Fruit fly (Drosophila melanogaster): ENCODE data around the gene CG5906.

CG5906 gene

dm6 chr3L:11822446-11823334 is 48.4 kb downstream of the CG5906 start, which contains the start of gene RpL10Ab (continued):
- TF ChIP-seq BtbVII (GFP tag; optimal IDR thresholded peaks at IDR 0.05): peak; percentile 68
- no peak for TF ChIP-seq Hmx (GFP tag; optimal IDR thresholded peaks at IDR 0.05)
- peak; percentile 72 for TF ChIP-seq caup (GFP tag; optimal IDR thresholded peaks at IDR 0.05; ENCODE audit: severe bottlenecking)
- TF ChIP-seq ash1 (GFP tag; optimal IDR thresholded peaks at IDR 0.05): peak; percentile 15
- TF ChIP-seq Aef1 (GFP tag; IDR thresholded peaks at IDR 0.05): peak; percentile 32; the same call in 1 of the 3 replicates
- no peak for TF ChIP-seq gcm2 (GFP tag; optimal IDR thresholded peaks at IDR 0.05)
- peak; percentile 3 for TF ChIP-seq Chrac-16 (GFP tag; optimal IDR thresholded peaks at IDR 0.05)
- TF ChIP-seq Gug (GFP tag; IDR thresholded peaks at IDR 0.05): peak; percentile 64; the same call in 2 of the 4 replicates
- TF ChIP-seq Bdp1 (GFP tag; optimal IDR thresholded peaks at IDR 0.05): no peak
- TF ChIP-seq CG3065 (GFP tag; optimal IDR thresholded peaks at IDR 0.05): no peak
- TF ChIP-seq eve (GFP tag; optimal IDR thresholded peaks at IDR 0.05): no peak
- no peak for TF ChIP-seq CG6254 (GFP tag; optimal IDR thresholded peaks at IDR 0.05)
- peak; percentile 33 for TF ChIP-seq sug (tag; optimal IDR thresholded peaks at IDR 0.05)
- no peak for TF ChIP-seq kay (GFP tag; optimal IDR thresholded peaks at IDR 0.05)
- TF ChIP-seq fd96Cb (tag; optimal IDR thresholded peaks at IDR 0.05): peak; percentile 26
- peak; percentile 17 for TF ChIP-seq CG1647 (GFP tag; optimal IDR thresholded peaks at IDR 0.05)
- TF ChIP-seq CG8388 (GFP tag; optimal IDR thresholded peaks at IDR 0.05): peak; percentile 50
- peak; percentile 31 for TF ChIP-seq pho (GFP tag; optimal IDR thresholded peaks at IDR 0.05)
- peak; percentile 84 for TF ChIP-seq Scr (GFP tag; IDR thresholded peaks at IDR 0.05; ENCODE audit: partially characterized antibody)
- TF ChIP-seq CG16779 (GFP tag; IDR thresholded peaks at IDR 0.05): no peak
- no peak for TF ChIP-seq sc (optimal IDR thresholded peaks at IDR 0.05)
- no peak for TF ChIP-seq sc (GFP tag; optimal IDR thresholded peaks at IDR 0.05)
- peak; percentile 93 for TF ChIP-seq wek (GFP tag; optimal IDR thresholded peaks at IDR 0.05)
- peak; percentile 55 for TF ChIP-seq CG10209 (GFP tag; optimal IDR thresholded peaks at IDR 0.05)
- peak; percentile 40 for TF ChIP-seq CG2116 (GFP tag; optimal IDR thresholded peaks at IDR 0.05)
- TF ChIP-seq CG10462 (GFP tag; optimal IDR thresholded peaks at IDR 0.05): no peak
- peak; percentile 85 for TF ChIP-seq CG17361 (GFP tag; IDR thresholded peaks at IDR 0.05)
- TF ChIP-seq zen2 (GFP tag; IDR thresholded peaks at IDR 0.05; ENCODE audit: partially characterized antibody): peak; percentile 82
- TF ChIP-seq E2f2 (GFP tag; IDR thresholded peaks at IDR 0.05): 0 out of 2 replicates have a peak, but pooled peaks have one; percentile 37
- TF ChIP-seq klu (GFP tag; IDR thresholded peaks at IDR 0.05): peak; percentile 61; the same call in 1 of the 2 replicates
- TF ChIP-seq Abd-B (GFP tag; optimal IDR thresholded peaks at IDR 0.05): peak; percentile 55
- TF ChIP-seq CG14050 (GFP tag; IDR thresholded peaks at IDR 0.05): no peak
- no peak for TF ChIP-seq Trl (optimal IDR thresholded peaks at IDR 0.05)
- peak; percentile 54 for TF ChIP-seq Trl (GFP tag; optimal IDR thresholded peaks at IDR 0.05)
- no peak for TF ChIP-seq CG8281 (tag; optimal IDR thresholded peaks at IDR 0.05)
- TF ChIP-seq GATAe (GFP tag; conservative IDR thresholded peaks at IDR 0.05): no peak
- no peak for TF ChIP-seq CG1529 (GFP tag; optimal IDR thresholded peaks at IDR 0.05)
- TF ChIP-seq gsb-n (tag; optimal IDR thresholded peaks at IDR 0.05): peak; percentile 56
- TF ChIP-seq sr (GFP tag; IDR thresholded peaks at IDR 0.05): peak; percentile 84
- no peak for TF ChIP-seq h (optimal IDR thresholded peaks at IDR 0.05)
- TF ChIP-seq Hr3 (GFP tag; optimal IDR thresholded peaks at IDR 0.05): peak; percentile 70
- TF ChIP-seq CG8765 (GFP tag; IDR thresholded peaks at IDR 0.05): peak; percentile 44; the same call in 1 of the 2 replicates
- TF ChIP-seq lab (GFP tag; optimal IDR thresholded peaks at IDR 0.05): peak; percentile 82
- no peak for TF ChIP-seq lov (optimal IDR thresholded peaks at IDR 0.05)
- TF ChIP-seq lov (GFP tag; IDR thresholded peaks at IDR 0.05): peak; percentile 86
- TF ChIP-seq shn (GFP tag; optimal IDR thresholded peaks at IDR 0.05): no peak
- TF ChIP-seq CG42726 (GFP tag; IDR thresholded peaks at IDR 0.05; ENCODE audit: partially characterized antibody): peak; percentile 95
- no peak for TF ChIP-seq ab (GFP tag; optimal IDR thresholded peaks at IDR 0.05)
- peak; percentile 61 for TF ChIP-seq H2.0 (GFP tag; IDR thresholded peaks at IDR 0.05)
- TF ChIP-seq hth (optimal IDR thresholded peaks at IDR 0.05): no peak
